Worm (Caenorhabditis elegans): Measurements from ENCODE around the gene T08G2.2.
"Not testable (repeated sequence)": the region's sequence is repeated elsewhere in the genome, so short reads cannot be mapped to it uniquely, and the experiment has no call there.

The T08G2.2 gene

ce11 chrX:17234988-17235387, 25.8 kb upstream of the T08G2.2 start:
- TF ChIP-seq F57A8.1 (GFP tag; optimal IDR thresholded peaks at IDR 0.05) (no peak), unc-62 (GFP tag; optimal IDR thresholded peaks at IDR 0.05) (no peak), bed-1 (GFP tag; IDR thresholded peaks at IDR 0.05) (no peak), hlh-26 (GFP tag; conservative IDR thresholded peaks at IDR 0.05) (no peak), F22D6.2 (tag; optimal IDR thresholded peaks at IDR 0.05) (no peak), hmg-20 (GFP tag; IDR thresholded peaks at IDR 0.05) (no peak), nhr-120 (GFP tag; IDR thresholded peaks at IDR 0.05) (no peak), F37B4.10 (GFP tag; IDR thresholded peaks at IDR 0.05) (no peak)

ce11 chrX:17233248-17233647, 24.1 kb upstream of the T08G2.2 start:
- TF ChIP-seq lin-26 (GFP tag; IDR thresholded peaks at IDR 0.05) (peak; percentile 61; the same call in 1 of the 2 replicates), rpc-1 (tag; optimal IDR thresholded peaks at IDR 0.05) (peak; percentile 53), tbp1 (GFP tag; optimal IDR thresholded peaks at IDR 0.05) (peak; percentile 29), hmg-1.2 (GFP tag; IDR thresholded peaks at IDR 0.05) (peak; percentile 71)
- TF ChIP-seq rpc-1 (optimal IDR thresholded peaks at IDR 0.05): not testable (repeated sequence)

ce11 chrX:17231348-17231747, 22.2 kb upstream of the T08G2.2 start, which contains the start of gene T25G12.3:
TSS of gene T25G12.3 (plus strand) at chrX:17231648.
- no peak for TF ChIP-seq ztf-26 (tag; optimal IDR thresholded peaks at IDR 0.05)
- no peak for TF ChIP-seq K11D2.4 (GFP tag; IDR thresholded peaks at IDR 0.05)
- no peak for TF ChIP-seq gei-17 (GFP tag; optimal IDR thresholded peaks at IDR 0.05)
- no peak for TF ChIP-seq ets-4 (GFP tag; optimal IDR thresholded peaks at IDR 0.05)
- TF ChIP-seq ceh-27 (GFP tag; optimal IDR thresholded peaks at IDR 0.05): no peak
- TF ChIP-seq ztf-25 (GFP tag; IDR thresholded peaks at IDR 0.05): no peak
- no peak for TF ChIP-seq sea-2 (GFP tag; IDR thresholded peaks at IDR 0.05)
- TF ChIP-seq F52B5.7 (tag; optimal IDR thresholded peaks at IDR 0.05): no peak
- no peak for TF ChIP-seq ztf-3 (GFP tag; optimal IDR thresholded peaks at IDR 0.05)
- no peak for TF ChIP-seq atf-7 (tag; optimal IDR thresholded peaks at IDR 0.05)
- TF ChIP-seq cebp-1 (GFP tag; IDR thresholded peaks at IDR 0.05): no peak
- no peak for TF ChIP-seq cebp-1 (tag; optimal IDR thresholded peaks at IDR 0.05)
- TF ChIP-seq nhr-80 (tag; optimal IDR thresholded peaks at IDR 0.05): no peak
- TF ChIP-seq snpc-1.1 (tag; optimal IDR thresholded peaks at IDR 0.05; ENCODE audit: insufficient read depth): no peak

ce11 chrX:17230108-17230507, 20.9 kb upstream of the T08G2.2 start, which contains the start of gene T25G12.6:
TSS of gene T25G12.6 (minus strand) at chrX:17230208.
- no peak for TF ChIP-seq hrde-1 (tag; optimal IDR thresholded peaks at IDR 0.05; ENCODE audit: borderline replicate concordance)
- no peak for TF ChIP-seq cebp-2 (GFP tag; IDR thresholded peaks at IDR 0.05)
- TF ChIP-seq ccch-3 (GFP tag; optimal IDR thresholded peaks at IDR 0.05): no peak
- no peak for TF ChIP-seq mxl-1 (tag; optimal IDR thresholded peaks at IDR 0.05)
- no peak for TF ChIP-seq aptf-2 (GFP tag; conservative IDR thresholded peaks at IDR 0.05)
- TF ChIP-seq Y53F4B.3 (GFP tag; IDR thresholded peaks at IDR 0.05): no peak
- TF ChIP-seq D2030.7 (GFP tag; IDR thresholded peaks at IDR 0.05): no peak
- TF ChIP-seq F39B2.1 (GFP tag; IDR thresholded peaks at IDR 0.05): no peak
- no peak for TF ChIP-seq mel-28 (tag; optimal IDR thresholded peaks at IDR 0.05; ENCODE audit: borderline replicate concordance)
- TF ChIP-seq Y53G8AR.9 (GFP tag; conservative IDR thresholded peaks at IDR 0.05): no peak
- TF ChIP-seq egl-44 (GFP tag; IDR thresholded peaks at IDR 0.05): no peak
- no peak for TF ChIP-seq ZK185.1 (tag; optimal IDR thresholded peaks at IDR 0.05; ENCODE audit: poor library complexity, severe bottlenecking)
